Worm (Caenorhabditis elegans) whole organism, L4 larva: Measurements from ENCODE around the gene plx-2.

Experiments used
- daf-12 ChIP-seq: fragments of 150-350 bp; optimal IDR thresholded peaks from 2 replicates; lab custom pipeline; 2014; ENCODE audit warnings: missing biosample characterization, missing genetic modification reagents, missing genetic modification characterization
- egl-27 ChIP-seq: sonication (generic microtip); optimal IDR thresholded peaks from 3 replicates; lab custom pipeline; 2017; ENCODE audit warnings: missing biosample characterization, missing genetic modification reagents, missing genetic modification characterization
- fos-1 ChIP-seq: fragments of 150-350 bp; optimal IDR thresholded peaks from 2 replicates; lab custom pipeline; 2014; ENCODE audit warnings: missing biosample characterization, missing genetic modification characterization
- hlh-11 ChIP-seq: fragments of 200-800 bp; sonication (Bioruptor generic); optimal IDR thresholded peaks from 2 replicates; lab custom pipeline; 2018; ENCODE audit warnings: mild to moderate bottlenecking, missing genetic modification characterization, missing compliant biosample characterization
- lin-15B ChIP-seq: fragments of 150-350 bp; sonication (generic microtip); optimal IDR thresholded peaks from 3 replicates; lab custom pipeline; 2014; ENCODE audit warnings: missing biosample characterization, missing genetic modification characterization
- lin-39 ChIP-seq: fragments of 150-350 bp; optimal IDR thresholded peaks from 2 replicates; lab custom pipeline; 2014; ENCODE audit warnings: missing biosample characterization, missing genetic modification reagents, missing genetic modification characterization
- nhr-237 ChIP-seq: sonication (generic microtip); optimal IDR thresholded peaks from 2 replicates; lab custom pipeline; 2017; ENCODE audit warnings: missing biosample characterization, missing genetic modification characterization

DNA sequence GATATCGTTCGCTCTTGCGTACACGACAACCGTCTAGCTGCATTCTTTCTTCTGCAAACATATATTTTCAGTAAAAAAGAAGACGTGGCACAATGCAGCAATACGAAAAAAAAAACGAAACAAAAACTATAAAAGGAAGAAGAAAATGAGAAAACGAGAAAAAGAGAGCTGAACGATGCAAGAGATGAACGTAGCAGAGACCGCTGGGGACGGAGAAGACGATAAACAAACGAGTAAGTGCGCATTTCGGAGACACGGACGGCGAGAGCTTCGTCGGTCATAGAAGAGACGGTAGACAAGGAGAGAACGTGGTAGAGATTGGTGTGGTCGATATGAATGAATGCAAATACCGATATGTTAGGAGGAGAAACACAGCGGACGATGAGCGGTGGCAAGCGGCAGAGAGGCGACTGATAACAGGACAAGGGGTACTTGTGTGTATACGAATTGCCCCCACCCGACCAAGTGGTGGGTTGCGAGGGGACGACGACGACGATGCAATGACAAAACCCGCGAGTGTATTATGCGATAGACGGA, 13.3 kb upstream of the plx-2 start, which contains the start of gene K04B12.2:
- no peak for TF ChIP-seq lin-39 (tag; lab: Kevin White, UChicago)
- no peak for TF ChIP-seq fos-1 (tag; lab: Kevin White, UChicago)
- TF ChIP-seq nhr-237: no peak
- TF ChIP-seq hlh-11 (tag; lab: Kevin White, UChicago): peak; percentile 93
- no peak for TF ChIP-seq daf-12 (tag; lab: Kevin White, UChicago)
- TF ChIP-seq egl-27 (tag; lab: Kevin White, UChicago): no peak
- no peak for TF ChIP-seq lin-15B (tag; lab: Kevin White, UChicago)
